Fruit fly (Drosophila melanogaster): ENCODE measurements around the gene CG42526.

- TF ChIP-seq rn (GFP tag; IDR thresholded peaks at IDR 0.05) (0 out of 2 replicates have a peak, but pooled peaks have one; percentile 7), CG14655 (GFP tag; optimal IDR thresholded peaks at IDR 0.05) (no peak), Pif1A (GFP tag; optimal IDR thresholded peaks at IDR 0.05) (peak; percentile 59)
These were observed 24.3 kb downstream of the CG42526 start, which contains the start of the genes CG4022 and Cpsf5 for dm6 chr3L:9410754-9411423.

All from whole organism, pupa.